Worm (Caenorhabditis elegans) whole organism, L4 larva: ENCODE measurements around the gene atp-5.

Experiments used
- T26A8.4 ChIP-seq: fragments of 200-800 bp; sonication (Bioruptor generic); IDR thresholded peaks from 2 replicates; pipeline ENCODE4 v1.3.6; 2022; ENCODE audit warnings: missing genetic modification characterization, missing compliant biosample characterization
- aly-2 ChIP-seq: sonication (generic microtip); optimal IDR thresholded peaks from 2 replicates; lab custom pipeline; 2018; ENCODE audit warnings: missing biosample characterization, missing genetic modification characterization
- ama-1 ChIP-seq: fragments of 150-350 bp; optimal IDR thresholded peaks from 2 replicates; lab custom pipeline; 2014; ENCODE audit warnings: inconsistent platforms, mixed read lengths
- ceh-44 ChIP-seq: fragments of 200-800 bp; sonication (Bioruptor generic); IDR thresholded peaks from 2 replicates; pipeline ENCODE4 v1.3.6; 2022; ENCODE audit warnings: missing genetic modification reagents, missing genetic modification characterization, missing compliant biosample characterization
- daf-12 ChIP-seq: fragments of 150-350 bp; optimal IDR thresholded peaks from 2 replicates; lab custom pipeline; 2014; ENCODE audit warnings: missing biosample characterization, missing genetic modification reagents, missing genetic modification characterization
- daf-8 ChIP-seq: fragments of 200-800 bp; sonication (Bioruptor generic); IDR thresholded peaks from 2 replicates; pipeline ENCODE4 v1.3.6; 2022; ENCODE audit warnings: missing genetic modification characterization, missing compliant biosample characterization
- dmd-8 ChIP-seq: fragments of 200-800 bp; sonication (Bioruptor generic); IDR thresholded peaks from 2 replicates; pipeline ENCODE4 v1.3.6; 2022; ENCODE audit warnings: missing genetic modification characterization, missing compliant biosample characterization
- egl-27 ChIP-seq: sonication (generic microtip); optimal IDR thresholded peaks from 3 replicates; lab custom pipeline; 2017; ENCODE audit warnings: missing biosample characterization, missing genetic modification reagents, missing genetic modification characterization
- lin-15B ChIP-seq: fragments of 150-350 bp; sonication (generic microtip); optimal IDR thresholded peaks from 3 replicates; lab custom pipeline; 2014; ENCODE audit warnings: missing biosample characterization, missing genetic modification characterization
- lsy-2 ChIP-seq, 2 experiments: fragments of 150-350 bp in 1 of 2; sonication (generic microtip) in 1 of 2; optimal IDR thresholded peaks; 2 replicates each; lab custom pipeline; 2014 to 2017; ENCODE audit warnings: missing biosample characterization in 2 of 2, missing genetic modification characterization in 2 of 2
- mes-2 ChIP-seq: sonication (generic microtip); optimal IDR thresholded peaks from 2 replicates; lab custom pipeline; 2016; ENCODE audit warnings: missing genotype, mild to moderate bottlenecking, missing genetic modification characterization, missing compliant biosample characterization; ENCODE audit not compliant: poor library complexity, severe bottlenecking
- nhr-111 ChIP-seq: fragments of 200-800 bp; sonication (Bioruptor generic); optimal IDR thresholded peaks from 2 replicates; lab custom pipeline; 2018; ENCODE audit warnings: mild to moderate bottlenecking, missing genetic modification characterization, missing compliant biosample characterization
- snpc-4 ChIP-seq: fragments of 150-350 bp; optimal IDR thresholded peaks from 2 replicates; lab custom pipeline; 2014; ENCODE audit warnings: missing biosample characterization, missing genetic modification characterization
- ztf-11 ChIP-seq: fragments of 150-350 bp; optimal IDR thresholded peaks from 2 replicates; lab custom pipeline; 2014; ENCODE audit warnings: missing biosample characterization, missing genetic modification characterization

DNA sequence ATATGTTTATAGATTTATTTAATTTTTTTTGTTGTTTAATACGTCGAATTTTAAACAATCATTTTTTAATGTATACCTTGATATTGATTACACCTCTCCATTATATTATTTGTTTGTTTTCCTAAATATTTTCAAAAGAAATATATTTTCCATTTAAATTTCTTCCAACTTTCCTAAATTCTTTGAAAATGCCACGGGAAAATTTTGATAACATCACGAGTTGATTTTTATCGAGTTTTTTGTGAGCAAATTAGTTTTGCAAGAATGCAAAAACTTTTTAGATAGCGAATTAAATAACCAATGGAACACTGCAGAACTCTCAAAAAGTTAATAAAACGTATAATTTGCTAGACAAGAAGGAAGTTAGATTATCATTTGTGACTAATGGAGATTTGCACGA, 34.3 kb upstream of the atp-5 start, which contains the start of gene srg-42:
- no peak for TF ChIP-seq daf-8 (GFP tag; lab: Robert Waterston, UW)
- no peak for TF ChIP-seq nhr-111 (GFP tag; lab: Kevin White, UChicago)
- TF ChIP-seq T26A8.4, result no peak
- TF ChIP-seq aly-2 (tag; lab: Kevin White, UChicago), result no peak
- TF ChIP-seq daf-12 (tag; lab: Kevin White, UChicago), result no peak
- no peak for TF ChIP-seq ztf-11
- TF ChIP-seq ceh-44, result no peak
- no peak for TF ChIP-seq ama-1
- TF ChIP-seq lsy-2 (tag; optimal IDR thresholded peaks at IDR 0.05; lab: Kevin White, UChicago), result no peak
- no peak for TF ChIP-seq snpc-4 (tag; lab: Kevin White, UChicago)
- TF ChIP-seq dmd-8 (GFP tag; lab: Robert Waterston, UW), result no peak
- no peak for TF ChIP-seq mes-2 (tag; lab: Kevin White, UChicago)
- TF ChIP-seq egl-27 (tag; lab: Kevin White, UChicago), result no peak
- no peak for TF ChIP-seq lin-15B (tag; lab: Kevin White, UChicago)
